Fruit fly (Drosophila melanogaster) whole organism, wandering third instar larva: ENCODE measurements around the gene CG8349.

ENCODE experiments used
- Abd-B ChIP-seq: fragments of >200 bp; optimal IDR thresholded peaks from 2 replicates; lab custom pipeline; 2017; ENCODE audit warnings: missing biosample characterization, missing genetic modification characterization
- CG32264 ChIP-seq: fragments of 200-800 bp; sonication (Bioruptor generic); optimal IDR thresholded peaks from 2 replicates; lab custom pipeline; 2016; ENCODE audit warnings: missing biosample characterization, missing genetic modification characterization
- CG9705 ChIP-seq: fragments of 200-800 bp; sonication (Bioruptor generic); optimal IDR thresholded peaks from 2 replicates; lab custom pipeline; 2018; ENCODE audit warnings: missing biosample characterization, mild to moderate bottlenecking, missing genetic modification characterization
- CrebA ChIP-seq: fragments of 200-800 bp; sonication (Bioruptor generic); optimal IDR thresholded peaks from 2 replicates; lab custom pipeline; 2016; ENCODE audit warnings: missing biosample characterization, mild to moderate bottlenecking, missing genetic modification characterization, borderline replicate concordance
- Dfd ChIP-seq: fragments of >200 bp; optimal IDR thresholded peaks from 2 replicates; lab custom pipeline; 2017; ENCODE audit warnings: missing biosample characterization, missing genetic modification characterization
- Dif ChIP-seq: fragments of 200-275, 200-300 bp; sonication (Bioruptor generic); optimal IDR thresholded peaks from 2 replicates; lab custom pipeline; 2018; ENCODE audit warnings: missing biosample characterization, missing genetic modification characterization; ENCODE audit not compliant: partially characterized antibody
- GATAd ChIP-seq: sonication (Bioruptor generic); optimal IDR thresholded peaks from 2 replicates; lab custom pipeline; 2016; ENCODE audit warnings: missing biosample characterization, missing genetic modification characterization
- HLH106 ChIP-seq: fragments of 200-800 bp; optimal IDR thresholded peaks from 3 replicates; lab custom pipeline; 2019; ENCODE audit warnings: missing biosample characterization, mild to moderate bottlenecking, missing genetic modification characterization, moderate library complexity
- Hnf4 ChIP-seq: fragments of 200-800 bp; sonication (Bioruptor generic); optimal IDR thresholded peaks from 2 replicates; lab custom pipeline; 2016; ENCODE audit warnings: missing biosample characterization, mild to moderate bottlenecking, missing genetic modification characterization
- Hr78 ChIP-seq: fragments of >200 bp; optimal IDR thresholded peaks from 2 replicates; lab custom pipeline; 2017; ENCODE audit warnings: missing biosample characterization, missing genetic modification characterization
- Hr83 ChIP-seq: fragments of 200-300 bp; sonication (Bioruptor generic); optimal IDR thresholded peaks from 2 replicates; lab custom pipeline; 2016; ENCODE audit warnings: missing biosample characterization, mild to moderate bottlenecking, missing genetic modification characterization, moderate library complexity; ENCODE audit not compliant: poor library complexity, severe bottlenecking
- Jra ChIP-seq: sonication (Bioruptor generic); optimal IDR thresholded peaks from 2 replicates; lab custom pipeline; 2016; ENCODE audit warnings: missing biosample characterization, missing genetic modification characterization
- Mio ChIP-seq: sonication (Bioruptor generic); optimal IDR thresholded peaks from 2 replicates; lab custom pipeline; 2016; ENCODE audit warnings: missing biosample characterization, missing genetic modification characterization
- Myc ChIP-seq: fragments of >200 bp; optimal IDR thresholded peaks from 2 replicates; lab custom pipeline; 2017
- N ChIP-seq: fragments of >200 bp; optimal IDR thresholded peaks from 2 replicates; lab custom pipeline; 2018; ENCODE audit warnings: missing biosample characterization, missing external identifiers, missing genetic modification characterization
- OdsH ChIP-seq: fragments of 200-800 bp; sonication (Bioruptor generic); optimal IDR thresholded peaks from 2 replicates; lab custom pipeline; 2016; ENCODE audit warnings: missing biosample characterization, mild to moderate bottlenecking, missing genetic modification characterization
- Rel ChIP-seq, 2 experiments: fragments of 200-800 bp; sonication (Bioruptor generic) in 1 of 2; optimal IDR thresholded peaks; 2 replicates in 1 of 2; 3 replicates in 1 of 2; lab custom pipeline; 2016 to 2019; ENCODE audit warnings: mild to moderate bottlenecking in 2 of 2, missing biosample characterization in 2 of 2, missing genetic modification characterization in 2 of 2, moderate library complexity in 1 of 2
- Sp1 ChIP-seq: fragments of 200-800 bp; sonication (Bioruptor generic); optimal IDR thresholded peaks from 3 replicates; lab custom pipeline; 2019; ENCODE audit warnings: missing biosample characterization, mild to moderate bottlenecking, missing genetic modification characterization, moderate library complexity
- Vsx2 ChIP-seq: fragments of 200-300, 225-300 bp; sonication (Bioruptor generic); optimal IDR thresholded peaks from 2 replicates; lab custom pipeline; 2018; ENCODE audit warnings: missing biosample characterization, missing genetic modification characterization; ENCODE audit not compliant: partially characterized antibody
- br ChIP-seq: fragments of 200-800 bp; sonication (Bioruptor generic); optimal IDR thresholded peaks from 2 replicates; lab custom pipeline; 2016; ENCODE audit warnings: missing biosample characterization, missing genetic modification characterization
- brk ChIP-seq: fragments of 200-800 bp; sonication (Bioruptor generic); optimal IDR thresholded peaks from 2 replicates; lab custom pipeline; 2016; ENCODE audit warnings: missing biosample characterization, mild to moderate bottlenecking, missing genetic modification characterization
- dl ChIP-seq, 2 experiments: fragments of 175-275, 200-275 bp in 1 of 2; fragments of 200-275 bp in 1 of 2; sonication (Bioruptor generic); optimal IDR thresholded peaks; lab custom pipeline; 2018; ENCODE audit warnings: mild to moderate bottlenecking in 2 of 2, missing biosample characterization in 2 of 2, missing genetic modification characterization in 2 of 2, moderate library complexity in 2 of 2; ENCODE audit not compliant: partially characterized antibody in 2 of 2, insufficient read depth in 1 of 2
- dmrt93B ChIP-seq: fragments of 200-800 bp; sonication (Bioruptor generic); optimal IDR thresholded peaks from 2 replicates; lab custom pipeline; 2018; ENCODE audit warnings: missing biosample characterization, mild to moderate bottlenecking, missing genetic modification characterization
- dsf ChIP-seq: sonication (Bioruptor generic); optimal IDR thresholded peaks from 2 replicates; lab custom pipeline; 2016; ENCODE audit warnings: missing biosample characterization, missing genetic modification characterization, borderline replicate concordance
- ey ChIP-seq: fragments of 200-800 bp; sonication (Bioruptor generic); optimal IDR thresholded peaks from 2 replicates; lab custom pipeline; 2016; ENCODE audit warnings: missing biosample characterization, missing genetic modification characterization
- fru ChIP-seq: fragments of 200-800 bp; sonication (Bioruptor generic); optimal IDR thresholded peaks from 3 replicates; lab custom pipeline; 2016; ENCODE audit warnings: missing biosample characterization, mild to moderate bottlenecking, missing genetic modification characterization
- h ChIP-seq: fragments of 200-800 bp; sonication (Bioruptor generic); optimal IDR thresholded peaks from 3 replicates; lab custom pipeline; 2016; ENCODE audit warnings: missing biosample characterization, mild to moderate bottlenecking, missing genetic modification characterization
- jim ChIP-seq: fragments of 175-275, 200-325 bp; sonication (Bioruptor generic); optimal IDR thresholded peaks from 2 replicates; lab custom pipeline; 2016; ENCODE audit warnings: missing biosample characterization, mild to moderate bottlenecking, missing genetic modification characterization
- lola ChIP-seq: fragments of >200 bp; optimal IDR thresholded peaks from 2 replicates; lab custom pipeline; 2017; ENCODE audit warnings: missing biosample characterization, missing genetic modification characterization
- pan ChIP-seq: fragments of >200 bp; optimal IDR thresholded peaks from 2 replicates; lab custom pipeline; 2017
- rgr ChIP-seq: fragments of 200-800 bp; sonication (Bioruptor generic); optimal IDR thresholded peaks from 3 replicates; lab custom pipeline; 2016; ENCODE audit warnings: missing biosample characterization, mild to moderate bottlenecking, missing genetic modification characterization
- sage ChIP-seq: fragments of 200-800 bp; sonication (Bioruptor generic); optimal IDR thresholded peaks from 2 replicates; lab custom pipeline; 2016; ENCODE audit warnings: missing biosample characterization, mild to moderate bottlenecking, missing genetic modification characterization
- sv ChIP-seq: fragments of 200-800 bp; sonication (Bioruptor generic); optimal IDR thresholded peaks from 3 replicates; lab custom pipeline; 2016; ENCODE audit warnings: missing biosample characterization, missing genetic modification characterization
- tai ChIP-seq: sonication (Bioruptor generic); optimal IDR thresholded peaks from 2 replicates; lab custom pipeline; 2016; ENCODE audit warnings: missing biosample characterization, missing genetic modification characterization
- woc ChIP-seq: sonication (Bioruptor generic); optimal IDR thresholded peaks from 2 replicates; lab custom pipeline; 2016; ENCODE audit warnings: missing biosample characterization, mild to moderate bottlenecking, missing genetic modification characterization

Gene CG8349

DNA sequence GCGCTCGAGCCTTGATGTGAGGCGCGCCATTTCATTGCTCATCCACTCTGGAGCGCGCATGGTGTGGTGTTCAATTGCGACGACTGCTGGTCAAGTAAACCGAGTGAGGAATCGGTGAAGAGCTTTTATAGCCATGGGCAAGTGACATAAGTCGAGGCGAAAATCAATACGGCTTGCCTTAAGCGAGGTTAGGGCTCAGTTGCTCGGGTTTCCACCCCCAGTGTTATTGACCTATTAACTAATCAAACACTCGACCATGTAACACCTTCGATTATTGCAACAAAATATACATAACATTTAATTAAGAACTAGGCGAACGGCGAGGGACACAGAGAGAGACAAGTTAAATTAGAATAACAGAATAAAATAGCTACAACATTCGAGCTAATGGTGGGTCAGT lies 25.0 kb upstream of the CG8349 start, which contains the start of gene CG34134:
TSS of gene CG34134 (minus strand) at position 101 of the 400 bp plus-strand sequence.
- TF ChIP-seq HLH106 (tag; lab: Kevin White, UChicago) (no peak), sv (GFP tag; lab: Kevin White, UChicago) (no peak), lola (no peak)

DNA sequence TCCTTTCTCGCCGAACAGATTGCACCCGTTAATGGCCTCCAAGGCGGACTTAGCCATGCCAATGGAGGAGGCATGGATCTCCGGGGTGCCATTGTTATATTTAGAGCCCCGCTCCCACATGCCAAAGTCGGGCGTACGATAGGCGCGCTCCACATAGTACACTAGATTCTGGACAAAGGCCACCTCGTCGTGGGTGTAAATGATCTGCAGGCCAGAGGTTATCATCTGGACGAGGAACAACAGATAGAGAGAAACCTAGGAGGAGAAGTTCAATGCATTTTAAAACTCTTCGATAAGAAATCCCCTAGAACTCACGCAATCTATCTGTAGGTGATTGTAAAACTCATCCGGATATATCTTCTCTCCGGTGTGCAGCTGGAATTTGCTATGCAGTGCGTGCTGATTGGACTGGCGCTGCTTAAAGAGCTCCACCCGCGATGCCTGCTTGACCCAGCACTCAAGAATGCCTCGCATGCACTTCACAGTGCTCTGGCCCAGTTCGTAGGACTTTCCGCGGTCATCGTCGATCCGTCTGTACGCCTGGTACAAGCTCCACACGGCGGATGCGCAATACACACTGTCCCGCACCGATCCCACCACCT lies 19.9 kb upstream of the CG8349 start:
- TF ChIP-seq br (GFP tag; lab: Kevin White, UChicago) (peak; percentile 15), HLH106 (tag; lab: Kevin White, UChicago) (no peak), pan (lab: Kevin White, UChicago) (no peak), Mio (no peak), N (GFP tag; lab: Kevin White, UChicago) (no peak), CG9705 (GFP tag; lab: Kevin White, UChicago) (no peak), Rel (GFP tag; optimal IDR thresholded peaks at IDR 0.05; lab: Kevin White, UChicago) (no peak), Rel (tag; optimal IDR thresholded peaks at IDR 0.05; lab: Kevin White, UChicago) (no peak), dmrt93B (GFP tag; lab: Kevin White, UChicago) (no peak)

DNA sequence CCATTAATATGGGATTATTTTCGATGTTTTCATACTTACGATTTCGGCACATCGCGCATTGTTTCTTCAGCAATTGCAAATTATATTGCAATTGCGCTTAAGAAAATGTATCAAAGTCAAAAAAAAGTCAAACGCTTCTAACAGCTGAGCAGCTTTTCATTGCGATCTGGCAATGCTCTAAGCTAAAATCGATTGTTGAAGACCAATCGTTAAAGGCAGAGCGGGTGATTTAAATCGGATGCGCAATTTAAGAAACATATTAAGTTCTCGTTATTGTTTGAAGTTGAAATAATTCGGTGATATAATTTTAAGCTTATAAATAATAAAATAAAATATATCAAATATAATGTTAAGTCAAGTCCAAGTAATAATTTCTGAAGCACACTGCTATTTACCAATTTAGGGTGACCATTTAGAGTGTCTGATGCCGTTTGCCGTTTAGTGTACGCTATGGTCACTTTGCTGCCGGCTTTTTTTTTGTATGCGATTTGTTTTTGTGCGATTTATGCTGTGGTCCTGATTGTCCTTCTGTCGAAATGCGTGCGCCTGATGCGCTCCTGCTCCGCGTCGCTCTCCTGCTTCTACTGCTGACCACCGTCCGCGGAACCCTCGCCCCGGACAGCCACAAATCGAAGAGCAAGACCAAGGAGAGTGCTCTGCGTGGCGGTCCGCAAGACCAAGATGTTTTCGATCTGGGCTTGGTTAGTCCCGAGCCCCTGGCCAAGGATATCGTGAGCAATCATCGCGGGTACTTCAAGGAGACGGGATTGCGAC lies 18.8 kb upstream of the CG8349 start, which contains the start of the genes CG8475 and CG8460:
TSS of gene CG8475 (minus strand) at position 162 of the 774 bp plus-strand sequence.
TSS of gene CG8460 (plus strand) at position 437 of the 774 bp plus-strand sequence.
- TF ChIP-seq CG32264, result no peak
- no peak for TF ChIP-seq Hr78
- no peak for TF ChIP-seq Mio
- TF ChIP-seq brk (GFP tag; lab: Kevin White, UChicago), result no peak
- TF ChIP-seq sv (GFP tag; lab: Kevin White, UChicago), result no peak
- no peak for TF ChIP-seq Vsx2
- TF ChIP-seq Abd-B (GFP tag; lab: Kevin White, UChicago), result no peak
- no peak for TF ChIP-seq dsf (GFP tag; lab: Kevin White, UChicago)
- TF ChIP-seq woc, result no peak

DNA sequence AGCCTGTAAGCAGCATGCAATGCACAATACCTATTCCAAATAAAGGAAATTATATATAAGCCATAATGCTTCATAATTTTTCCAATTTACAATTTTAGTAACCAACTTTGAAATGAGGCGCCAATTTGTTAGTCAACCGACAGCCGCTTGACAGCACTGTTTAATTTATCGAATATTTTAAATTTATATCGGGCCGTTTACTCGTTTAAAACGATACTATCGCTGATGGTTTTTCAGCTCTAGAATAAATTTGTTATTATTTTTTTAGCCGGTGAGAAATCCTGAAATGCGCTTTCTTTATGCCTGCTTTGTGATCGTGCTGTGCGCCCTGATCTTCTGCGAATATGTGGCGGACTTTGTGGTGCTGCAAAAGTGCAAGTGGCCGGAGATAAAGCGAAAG lies 17.0 kb upstream of the CG8349 start, which contains the start of gene PGAP5:
TSS of gene PGAP5 (plus strand) at position 126 of the 400 bp plus-strand sequence.
- TF ChIP-seq Hr83 (peak; percentile 10), dsf (GFP tag; lab: Kevin White, UChicago) (peak; percentile 13), Hnf4 (GFP tag; lab: Kevin White, UChicago) (peak; percentile 77), woc (no peak), br (GFP tag; lab: Kevin White, UChicago) (peak; percentile 39), Dfd (no peak), OdsH (GFP tag; lab: Kevin White, UChicago) (no peak), HLH106 (tag; lab: Kevin White, UChicago) (no peak), Abd-B (GFP tag; lab: Kevin White, UChicago) (no peak), sage (GFP tag; lab: Kevin White, UChicago) (no peak), fru (GFP tag; lab: Kevin White, UChicago) (no peak), Myc (lab: Kevin White, UChicago) (no peak), Sp1 (no peak), CrebA (no peak), sv (GFP tag; lab: Kevin White, UChicago) (peak; percentile 12), rgr (GFP tag; lab: Kevin White, UChicago) (no peak), dl (GFP tag; optimal IDR thresholded peaks at IDR 0.05; lab: Kevin White, UChicago; ENCODE audit: insufficient read depth in 1 of 2, partially characterized antibody in 2 of 2) (no peak), GATAd (GFP tag; lab: Kevin White, UChicago) (no peak), CG9705 (GFP tag; lab: Kevin White, UChicago) (no peak), lola (no peak), Jra (GFP tag; lab: Kevin White, UChicago) (peak; percentile 3), h (GFP tag; lab: Kevin White, UChicago) (no peak), ey (GFP tag; lab: Kevin White, UChicago) (no peak), Dif (no peak), brk (GFP tag; lab: Kevin White, UChicago) (no peak), tai (GFP tag; lab: Kevin White, UChicago) (no peak), Mio (no peak), dmrt93B (GFP tag; lab: Kevin White, UChicago) (no peak), jim (no peak), CG32264 (no peak), Hr78 (no peak), N (GFP tag; lab: Kevin White, UChicago) (no peak)
